Worm (Caenorhabditis elegans) whole organism, L3 larva: ENCODE data around the gene mix-1.

Experiments
- R02D3.7 ChIP-seq: fragments of 150-350 bp; optimal IDR thresholded peaks from 2 replicates; lab custom pipeline; 2014; ENCODE audit warnings: missing biosample characterization, missing genetic modification characterization
- ZK546.5 ChIP-seq: sonication (generic microtip); optimal IDR thresholded peaks from 2 replicates; lab custom pipeline; 2017; ENCODE audit warnings: missing biosample characterization, missing genetic modification characterization
- aly-2 ChIP-seq: fragments of 150-350 bp; optimal IDR thresholded peaks from 2 replicates; lab custom pipeline; 2014; ENCODE audit warnings: missing biosample characterization, missing genetic modification characterization
- ceh-9 ChIP-seq: sonication (generic microtip); optimal IDR thresholded peaks from 2 replicates; lab custom pipeline; 2018; ENCODE audit warnings: missing biosample characterization, missing genetic modification characterization
- egl-27 ChIP-seq: sonication (generic microtip); optimal IDR thresholded peaks from 4 replicates; lab custom pipeline; 2017; ENCODE audit warnings: missing biosample characterization, missing genetic modification reagents, missing genetic modification characterization
- egl-5 ChIP-seq: fragments of 150-350 bp; optimal IDR thresholded peaks from 2 replicates; lab custom pipeline; 2017; ENCODE audit warnings: missing biosample characterization, missing genetic modification reagents, missing genetic modification characterization, inconsistent platforms
- fkh-10 ChIP-seq: sonication (generic microtip); optimal IDR thresholded peaks from 2 replicates; lab custom pipeline; 2017; ENCODE audit warnings: missing biosample characterization, missing genetic modification reagents, missing genetic modification characterization
- jun-1 ChIP-seq: fragments of 150-350 bp; optimal IDR thresholded peaks from 2 replicates; lab custom pipeline; 2014; ENCODE audit warnings: missing biosample characterization, missing genetic modification reagents, missing genetic modification characterization
- mdl-1 ChIP-seq: fragments of 150-350 bp; optimal IDR thresholded peaks from 2 replicates; lab custom pipeline; 2014; ENCODE audit warnings: missing biosample characterization, missing genetic modification characterization
- nhr-11 ChIP-seq: fragments of 150-350 bp; optimal IDR thresholded peaks from 2 replicates; lab custom pipeline; 2014; ENCODE audit warnings: missing biosample characterization, missing genetic modification characterization
- nhr-237 ChIP-seq: fragments of 150-350 bp; optimal IDR thresholded peaks from 2 replicates; lab custom pipeline; 2014; ENCODE audit warnings: missing biosample characterization, missing genetic modification characterization
- nhr-77 ChIP-seq: fragments of 150-350 bp; optimal IDR thresholded peaks from 2 replicates; lab custom pipeline; 2014; ENCODE audit warnings: missing biosample characterization, missing genetic modification characterization
- sea-2 ChIP-seq: fragments of 150-350 bp; sonication (generic microtip); optimal IDR thresholded peaks from 4 replicates; lab custom pipeline; 2014; ENCODE audit warnings: missing biosample characterization, missing genetic modification reagents, missing genetic modification characterization
- unc-62 ChIP-seq: fragments of 150-350 bp; sonication (generic microtip); optimal IDR thresholded peaks from 4 replicates; lab custom pipeline; 2014; ENCODE audit warnings: missing biosample characterization, missing genetic modification reagents, missing genetic modification characterization

DNA sequence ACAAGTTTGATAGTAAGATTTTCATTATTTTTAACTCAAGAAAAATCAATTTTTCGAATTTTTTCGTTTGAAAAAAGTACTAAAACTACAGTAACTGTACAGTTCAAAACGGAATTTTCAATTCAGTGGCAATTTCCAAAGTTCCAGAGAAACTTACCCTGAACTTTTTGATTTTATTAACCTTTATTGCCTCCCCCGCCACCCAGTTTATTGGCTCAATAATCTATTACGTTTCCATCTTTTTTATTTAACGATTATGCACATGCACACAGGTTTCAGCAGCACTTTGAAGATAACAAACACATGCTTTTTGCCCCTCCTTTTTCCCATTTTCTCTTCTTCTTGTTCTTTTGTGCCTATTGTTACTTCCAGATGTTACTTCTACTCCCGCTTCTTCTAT, 56.6 kb downstream of the mix-1 start, which contains the start of gene lurp-1:
- no peak for TF ChIP-seq nhr-77 (tag; lab: Kevin White, UChicago)
- TF ChIP-seq mdl-1 (tag; lab: Kevin White, UChicago): no peak
- no peak for TF ChIP-seq egl-27
- no peak for TF ChIP-seq ceh-9 (tag; lab: Kevin White, UChicago)
- TF ChIP-seq aly-2: no peak
- no peak for TF ChIP-seq unc-62 (GFP tag; lab: Kevin White, UChicago)
- no peak for TF ChIP-seq jun-1 (tag; lab: Kevin White, UChicago)
- TF ChIP-seq egl-5: no peak
- no peak for TF ChIP-seq R02D3.7 (tag; lab: Kevin White, UChicago)
- TF ChIP-seq nhr-11 (tag; lab: Kevin White, UChicago): no peak
- no peak for TF ChIP-seq ZK546.5 (tag; lab: Kevin White, UChicago)
- no peak for TF ChIP-seq fkh-10 (GFP tag; lab: Kevin White, UChicago)
- no peak for TF ChIP-seq nhr-237 (tag; lab: Kevin White, UChicago)
- no peak for TF ChIP-seq sea-2 (GFP tag; lab: Kevin White, UChicago)
